Worm (Caenorhabditis elegans) whole organism, dauer: Measurements from ENCODE around the gene R09F10.8.

ENCODE experiments used
- unc-62 ChIP-seq: sonication (generic microtip); optimal IDR thresholded peaks from 2 replicates; lab custom pipeline; 2017; ENCODE audit warnings: missing biosample characterization, missing genetic modification reagents, missing genetic modification characterization

R09F10.8 gene

DNA sequence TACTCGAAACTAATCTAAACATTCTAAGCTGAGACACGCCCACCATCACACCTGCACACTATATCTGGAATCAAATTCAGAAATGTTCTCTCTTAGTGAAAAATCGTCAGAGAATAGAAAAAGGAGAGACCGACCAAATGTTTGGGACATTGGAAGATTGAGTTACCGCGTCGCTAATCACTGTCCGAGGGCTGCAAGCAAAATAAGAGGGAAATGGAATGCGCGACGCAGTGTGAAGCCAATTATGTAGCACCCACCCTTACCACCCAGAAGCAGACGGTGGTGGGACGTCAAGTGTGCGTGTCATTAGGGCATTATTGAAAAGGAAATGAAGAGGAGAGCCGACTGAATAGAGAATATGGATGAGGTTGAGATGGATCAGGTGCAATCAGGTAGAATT, 14.7 kb downstream of the R09F10.8 start:
- no peak for TF ChIP-seq unc-62 (GFP tag; lab: Kevin White, UChicago)

DNA sequence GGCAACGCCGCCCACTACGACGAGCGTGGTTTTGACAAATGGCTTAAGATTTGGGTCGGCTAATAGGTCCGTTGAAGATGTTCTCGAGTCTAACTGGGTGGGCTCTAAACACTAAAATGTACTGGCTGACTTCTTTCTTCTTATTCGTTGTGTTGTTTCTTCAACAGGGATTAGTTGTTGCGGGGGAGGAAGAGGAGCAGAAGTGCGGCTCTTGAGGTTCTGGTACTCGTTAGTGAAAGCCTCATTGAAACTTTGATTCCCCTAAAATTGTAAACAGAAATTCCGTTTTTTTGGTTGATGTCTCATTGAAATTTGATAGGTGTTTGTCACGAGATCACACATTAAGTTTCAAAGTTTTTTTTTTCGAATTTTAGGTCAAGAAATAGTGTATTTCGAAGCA, 15.5 kb downstream of the R09F10.8 start:
- no peak for TF ChIP-seq unc-62 (GFP tag; lab: Kevin White, UChicago)

DNA sequence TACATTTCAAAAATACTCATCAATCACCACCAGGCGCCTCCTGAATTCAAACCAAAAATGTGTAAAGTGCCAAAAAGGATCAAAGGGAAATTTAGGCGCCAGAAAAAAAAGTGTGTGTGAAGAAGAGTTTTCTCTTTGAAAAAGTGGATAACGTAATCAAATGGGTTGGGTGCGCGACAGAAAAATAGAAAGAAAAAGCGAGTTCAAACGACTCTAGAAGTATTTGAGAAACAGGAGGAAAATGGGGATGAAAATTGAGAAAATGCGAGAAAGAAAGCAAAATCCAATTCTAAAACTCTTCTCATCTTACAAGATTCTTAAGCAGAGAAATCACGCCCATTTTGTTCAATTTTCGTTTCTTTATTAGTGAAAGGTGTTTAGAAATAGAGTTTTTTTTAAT, 17.8 kb downstream of the R09F10.8 start:
- no peak for TF ChIP-seq unc-62 (GFP tag; lab: Kevin White, UChicago)

DNA sequence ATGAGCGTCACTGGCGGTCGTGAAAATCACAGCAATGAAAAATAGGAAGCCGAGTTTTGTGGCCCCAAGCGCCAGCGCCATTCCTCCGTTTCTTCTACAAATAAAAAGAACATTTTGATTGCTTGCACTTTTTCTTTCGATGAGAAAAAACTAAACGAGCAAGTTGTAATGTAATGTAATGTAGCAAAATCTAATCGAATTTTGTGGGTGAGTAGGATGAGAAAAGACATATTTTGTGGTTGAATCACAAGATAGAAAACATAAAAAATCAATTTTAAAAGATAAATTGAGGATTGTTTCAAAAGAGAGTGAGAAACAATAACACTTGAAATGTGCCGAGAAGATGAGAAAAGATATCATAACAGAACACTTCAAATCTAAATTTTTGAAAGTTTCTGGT, 18.7 kb downstream of the R09F10.8 start, which contains the start of gene R09F10.5:
TSS of gene R09F10.5 (minus strand) at position 101 of the 400 bp plus-strand sequence.
- TF ChIP-seq unc-62 (GFP tag; lab: Kevin White, UChicago), result no peak

DNA sequence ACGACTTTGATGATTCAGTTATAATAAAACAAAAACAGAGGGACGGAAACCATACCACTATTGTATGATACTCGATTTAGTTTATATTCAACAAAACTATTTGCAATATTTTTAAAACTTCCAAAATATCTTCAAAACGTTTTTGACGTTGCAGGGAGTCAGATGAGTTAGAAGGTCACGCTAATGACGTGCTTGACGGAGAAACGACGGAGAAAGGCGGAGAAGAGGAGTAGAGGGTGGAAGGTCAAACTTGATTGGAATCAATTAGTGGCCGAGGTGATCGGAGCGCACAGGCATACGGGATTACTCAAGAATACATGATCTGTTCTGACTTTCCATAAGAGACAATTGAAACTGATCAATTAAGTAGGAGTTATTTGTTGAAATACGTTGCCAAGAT, 23.4 kb downstream of the R09F10.8 start:
- no peak for TF ChIP-seq unc-62 (GFP tag; lab: Kevin White, UChicago)

DNA sequence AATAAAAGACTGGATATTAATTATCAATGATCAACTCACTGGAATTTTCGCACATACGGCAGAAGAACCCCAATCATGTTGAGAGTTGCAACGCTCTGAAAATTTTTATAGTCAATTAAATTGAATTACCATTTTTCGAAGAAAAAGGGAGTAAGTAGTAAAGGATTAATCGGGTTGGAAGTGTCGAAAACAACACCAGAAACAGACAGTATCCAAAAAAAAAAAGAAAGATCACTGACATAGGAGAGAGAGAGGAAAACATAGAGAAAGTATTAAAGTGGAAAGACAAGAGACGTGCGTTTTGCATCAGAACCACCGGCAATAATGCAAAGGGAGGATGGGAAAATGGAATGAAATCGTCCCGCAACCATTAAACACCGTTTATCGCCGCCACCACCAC, 24.0 kb downstream of the R09F10.8 start, which contains the start of gene inx-5:
TSS of gene inx-5 (minus strand) at position 101 of the 400 bp plus-strand sequence.
- no peak for TF ChIP-seq unc-62 (GFP tag; lab: Kevin White, UChicago)

DNA sequence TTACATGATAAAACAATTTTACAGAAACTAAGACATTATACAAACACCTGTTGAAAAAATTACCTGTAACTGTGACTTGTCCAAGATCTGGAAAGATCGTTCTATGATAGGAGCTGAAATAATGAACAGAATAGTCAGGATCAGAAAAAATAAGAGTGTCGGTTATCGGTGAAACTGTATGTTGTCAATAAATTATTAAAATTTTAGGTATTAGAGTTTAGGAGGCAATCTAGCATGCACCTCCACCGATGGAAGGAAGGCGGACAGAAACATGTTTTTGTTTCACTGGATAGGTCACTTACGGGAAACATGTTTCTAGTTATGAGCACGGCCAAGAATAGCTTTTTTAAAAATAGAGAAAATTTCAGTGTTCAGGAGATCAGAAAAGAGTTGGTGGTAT, 26.7 kb downstream of the R09F10.8 start, which contains the start of gene ced-13:
TSS of gene ced-13 (minus strand) at position 101 of the 400 bp plus-strand sequence.
- no peak for TF ChIP-seq unc-62 (GFP tag; lab: Kevin White, UChicago)

DNA sequence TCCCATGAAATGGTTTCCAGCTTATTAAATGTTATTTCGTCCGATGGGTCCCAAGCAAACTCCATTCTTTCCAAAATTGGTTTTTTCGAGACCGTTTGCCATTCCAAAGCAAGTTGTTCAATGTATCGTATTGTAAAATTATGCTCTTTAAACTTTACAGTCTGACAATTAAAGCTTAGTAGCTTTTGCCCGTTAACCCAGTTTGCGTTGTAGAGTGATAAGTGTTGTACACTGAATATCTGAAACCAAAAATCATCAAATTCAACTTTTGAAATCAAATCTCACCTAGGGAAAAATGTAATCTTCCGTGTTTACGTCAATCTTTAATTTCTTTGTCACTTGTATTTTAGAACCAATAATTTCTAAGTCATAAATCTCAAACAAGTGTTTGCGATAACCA, 28.9 kb downstream of the R09F10.8 start:
- no peak for TF ChIP-seq unc-62 (GFP tag; lab: Kevin White, UChicago)

DNA sequence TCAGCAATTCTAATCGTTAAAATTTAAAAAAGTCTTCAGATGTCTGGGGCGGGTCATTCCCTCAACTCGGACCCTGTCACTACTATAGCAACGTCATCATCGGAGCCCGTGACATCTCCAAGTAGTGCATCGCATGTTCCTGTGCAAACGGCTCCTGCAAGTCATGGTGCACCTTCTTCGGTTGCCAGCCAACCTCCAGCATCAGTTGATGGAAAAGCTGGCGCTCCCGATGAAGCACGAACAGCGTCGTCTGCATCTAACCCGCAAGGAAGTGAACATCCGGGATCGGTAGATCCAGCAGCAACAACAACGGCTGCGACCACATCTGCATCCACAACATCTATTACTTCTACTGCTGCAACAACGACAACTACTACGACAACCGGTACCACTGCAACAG, 31.7 kb downstream of the R09F10.8 start, which contains the start of gene R09F10.3:
TSS of gene R09F10.3 (plus strand) at position 40 of the 400 bp plus-strand sequence.
- TF ChIP-seq unc-62 (GFP tag; lab: Kevin White, UChicago), result no peak

DNA sequence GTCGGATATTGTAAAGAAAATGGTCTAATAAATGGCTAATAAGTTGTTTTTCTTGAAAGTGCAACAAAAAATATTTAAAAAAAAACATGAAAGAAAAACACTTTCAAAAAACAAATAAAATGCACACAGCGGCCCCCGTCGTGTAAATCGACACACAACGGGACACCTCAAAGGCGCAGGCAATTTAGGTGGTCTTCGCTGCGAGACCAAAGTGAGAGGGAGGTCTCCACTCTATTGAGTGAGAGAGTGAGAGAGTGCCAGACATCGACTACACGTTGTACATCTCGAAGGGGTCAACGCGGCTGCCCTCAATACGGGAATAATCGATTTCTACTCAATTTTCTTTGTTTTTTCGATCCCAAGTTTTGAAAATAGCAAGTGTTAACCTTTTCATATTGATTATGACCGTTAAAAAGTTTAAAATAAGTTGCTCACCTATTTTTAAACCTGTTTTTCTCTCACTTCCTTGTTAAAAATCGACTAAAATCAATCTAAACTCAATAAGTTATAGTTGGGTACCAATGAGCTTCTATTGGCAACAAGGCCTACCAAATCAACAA, 39.4 kb downstream of the R09F10.8 start, which contains the start of gene sec-16A.2:
TSS of gene sec-16A.2 (plus strand) at position 510 of the 560 bp plus-strand sequence.
- no peak for TF ChIP-seq unc-62 (GFP tag; lab: Kevin White, UChicago)

DNA sequence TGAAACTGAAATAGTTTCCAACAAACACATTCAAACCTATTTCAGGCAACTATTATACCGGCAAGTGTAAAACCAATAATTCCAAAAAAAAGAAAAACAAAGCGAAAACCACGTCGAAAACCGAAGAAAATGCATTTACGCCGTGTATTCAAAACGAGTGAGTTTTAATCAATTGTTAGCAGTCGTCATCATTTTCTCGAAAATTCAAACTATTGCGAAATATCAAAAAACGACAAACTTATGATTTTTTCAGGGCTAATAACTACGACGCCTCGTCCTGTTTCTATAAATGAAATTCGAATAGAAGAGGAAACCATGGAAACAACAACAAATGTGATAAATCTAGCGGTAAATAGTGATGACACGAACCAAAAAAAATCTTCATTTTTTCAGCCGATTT, 40.1 kb downstream of the R09F10.8 start:
- TF ChIP-seq unc-62 (GFP tag; lab: Kevin White, UChicago), result no peak

DNA sequence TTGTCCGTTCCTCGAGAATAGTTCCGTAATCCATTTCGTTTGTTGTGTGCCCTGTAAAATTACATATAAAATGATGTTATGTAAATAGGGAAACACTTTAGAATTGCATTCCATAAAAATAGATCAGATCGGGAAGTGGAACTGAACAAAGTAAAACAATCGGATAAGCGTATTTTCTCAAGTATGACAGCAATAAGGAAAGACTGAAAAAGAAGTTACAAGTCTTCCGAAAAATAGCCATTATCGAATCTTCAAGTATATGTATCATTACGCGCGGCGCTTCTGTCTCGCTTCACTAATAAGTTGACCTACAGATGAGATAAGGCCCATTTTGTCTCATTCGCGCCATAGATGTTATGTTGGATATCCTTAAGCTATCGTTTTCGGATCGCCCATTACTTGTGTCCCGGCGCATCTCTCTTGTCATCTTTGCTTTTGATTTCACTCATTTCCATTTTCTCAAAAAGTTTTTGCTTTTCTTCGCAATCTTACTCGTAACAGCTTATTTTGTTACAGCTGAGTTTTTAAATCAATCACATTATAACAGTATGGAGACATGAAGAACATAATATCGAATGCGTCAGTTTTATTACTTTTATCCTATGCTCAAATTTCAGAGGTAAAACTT, 41.0 kb downstream of the R09F10.8 start, which contains the start of the genes fis-2 and F13B9.2:
TSS of gene fis-2 (minus strand) at position 51 of the 628 bp plus-strand sequence.
TSS of gene F13B9.2 (plus strand) at position 515 of the 628 bp plus-strand sequence.
- no peak for TF ChIP-seq unc-62 (GFP tag; lab: Kevin White, UChicago)

DNA sequence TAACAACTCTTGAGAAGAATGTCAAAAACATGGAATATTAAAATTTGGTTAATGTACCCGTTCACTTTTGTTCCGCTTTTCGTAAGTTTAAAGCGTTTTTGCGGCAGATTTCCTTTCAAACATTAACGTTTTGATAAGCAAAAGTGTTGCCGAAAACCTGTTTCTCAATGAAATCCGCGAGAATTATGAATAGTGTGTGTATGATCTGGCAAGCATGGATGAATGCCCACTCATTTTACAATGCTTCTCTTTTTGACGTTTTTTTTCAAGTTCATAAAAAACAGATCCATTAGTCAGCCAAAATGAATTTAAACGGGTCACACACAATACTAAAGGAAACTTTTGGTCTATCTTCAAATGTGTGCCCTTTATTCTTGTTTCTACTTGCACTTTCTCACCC, 42.2 kb downstream of the R09F10.8 start:
- no peak for TF ChIP-seq unc-62 (GFP tag; lab: Kevin White, UChicago)

DNA sequence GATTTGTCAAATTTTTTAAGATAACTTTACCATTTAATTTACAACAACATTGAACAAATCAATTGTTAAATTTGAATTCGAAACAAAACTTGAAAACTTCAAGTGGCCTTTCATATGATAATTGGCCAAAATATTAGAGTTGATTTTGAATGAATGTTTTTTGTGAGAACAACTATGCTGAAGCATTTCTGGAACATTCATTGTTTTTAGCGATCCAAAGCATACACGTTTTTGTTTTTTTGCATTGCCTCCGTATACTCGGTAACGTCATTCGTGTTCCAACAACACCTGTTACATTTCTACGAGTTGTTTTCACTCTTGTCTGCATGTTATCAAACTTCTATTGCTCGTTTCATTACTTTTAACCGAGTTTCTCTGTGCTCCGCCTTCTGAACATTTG, 49.3 kb downstream of the R09F10.8 start:
- TF ChIP-seq unc-62 (GFP tag; lab: Kevin White, UChicago), result no peak

DNA sequence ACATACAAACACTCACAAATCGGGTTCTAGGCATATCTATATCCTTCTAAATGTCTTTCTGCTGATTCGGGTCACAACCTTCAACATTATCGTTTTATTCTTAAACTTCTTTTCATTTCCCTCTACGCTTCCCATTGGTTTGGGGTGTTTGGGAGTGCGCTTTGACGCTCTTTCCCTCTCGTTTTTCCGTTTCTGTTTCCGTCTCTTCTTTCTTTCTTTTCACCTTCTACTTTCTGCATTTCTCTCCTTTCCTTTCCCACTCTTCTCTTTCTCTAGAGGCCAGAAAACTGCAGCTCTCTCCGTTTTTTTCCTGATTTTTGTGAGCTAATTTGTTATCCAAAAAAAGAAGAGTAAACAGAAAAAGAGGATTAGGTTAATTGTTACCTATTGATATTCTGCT, 49.9 kb downstream of the R09F10.8 start:
- no peak for TF ChIP-seq unc-62 (GFP tag; lab: Kevin White, UChicago)
